Fruit fly (Drosophila melanogaster): ENCODE measurements around the gene CG33099.

Gene CG33099

dm6 chr3R:22497025-22497424 lies 33.3 kb downstream of the CG33099 start, which contains the start of gene Octbeta1R:
Gene Octbeta1R (plus strand): TSS chr3R:22497215.
- TF ChIP-seq brk (GFP tag; optimal IDR thresholded peaks at IDR 0.05): no peak
- no peak for TF ChIP-seq dsf (GFP tag; optimal IDR thresholded peaks at IDR 0.05; ENCODE audit: borderline replicate concordance)

dm6 chr3R:22494523-22495309 lies 35.7 kb downstream of the CG33099 start:
- TF ChIP-seq N (GFP tag; optimal IDR thresholded peaks at IDR 0.05) (no peak), fru (GFP tag; optimal IDR thresholded peaks at IDR 0.05) (peak; percentile 82), sage (GFP tag; optimal IDR thresholded peaks at IDR 0.05) (no peak), br (GFP tag; optimal IDR thresholded peaks at IDR 0.05) (no peak), h (GFP tag; optimal IDR thresholded peaks at IDR 0.05) (peak; percentile 2), CG32264 (GFP tag; optimal IDR thresholded peaks at IDR 0.05) (no peak), Myc (optimal IDR thresholded peaks at IDR 0.05) (no peak), woc (GFP tag; optimal IDR thresholded peaks at IDR 0.05) (no peak), Dfd (GFP tag; optimal IDR thresholded peaks at IDR 0.05) (no peak)

dm6 chr3R:22492767-22493166 lies 37.6 kb downstream of the CG33099 start, which contains the start of gene tHMG2:
Gene tHMG2 (plus strand): TSS chr3R:22492953.
- no peak for TF ChIP-seq dl (GFP tag; optimal IDR thresholded peaks at IDR 0.05; ENCODE audit: insufficient read depth in 1 of 2, partially characterized antibody in 2 of 2)
- no peak for TF ChIP-seq lola (GFP tag; optimal IDR thresholded peaks at IDR 0.05)
- TF ChIP-seq psq (GFP tag; optimal IDR thresholded peaks at IDR 0.05): no peak
- TF ChIP-seq ey (GFP tag; optimal IDR thresholded peaks at IDR 0.05): no peak
- TF ChIP-seq HLH106 (tag; optimal IDR thresholded peaks at IDR 0.05): no peak
- no peak for TF ChIP-seq Rel (GFP tag; optimal IDR thresholded peaks at IDR 0.05)
- TF ChIP-seq Rel (tag; optimal IDR thresholded peaks at IDR 0.05): no peak
- TF ChIP-seq Abd-B (GFP tag; optimal IDR thresholded peaks at IDR 0.05): no peak
- no peak for TF ChIP-seq dsf (GFP tag; optimal IDR thresholded peaks at IDR 0.05; ENCODE audit: borderline replicate concordance)
- no peak for TF ChIP-seq OdsH (GFP tag; optimal IDR thresholded peaks at IDR 0.05)
- TF ChIP-seq N (GFP tag; optimal IDR thresholded peaks at IDR 0.05): no peak
- TF ChIP-seq Myc (optimal IDR thresholded peaks at IDR 0.05): no peak
- TF ChIP-seq tai (GFP tag; optimal IDR thresholded peaks at IDR 0.05): no peak
- TF ChIP-seq CG9705 (GFP tag; optimal IDR thresholded peaks at IDR 0.05): no peak
- TF ChIP-seq Hr83 (GFP tag; optimal IDR thresholded peaks at IDR 0.05; ENCODE audit: poor library complexity, severe bottlenecking): no peak
- TF ChIP-seq sage (GFP tag; optimal IDR thresholded peaks at IDR 0.05): no peak
- no peak for TF ChIP-seq Hr78 (GFP tag; optimal IDR thresholded peaks at IDR 0.05)

- peak; percentile 32 for TF ChIP-seq h (GFP tag; optimal IDR thresholded peaks at IDR 0.05)
- TF ChIP-seq ey (GFP tag; optimal IDR thresholded peaks at IDR 0.05): no peak
- TF ChIP-seq Jra (GFP tag; optimal IDR thresholded peaks at IDR 0.05): peak; percentile 73
- TF ChIP-seq Hr83 (GFP tag; optimal IDR thresholded peaks at IDR 0.05; ENCODE audit: poor library complexity, severe bottlenecking): peak; percentile 40
- peak; percentile 8 for TF ChIP-seq sage (GFP tag; optimal IDR thresholded peaks at IDR 0.05)
- no peak for TF ChIP-seq br (GFP tag; optimal IDR thresholded peaks at IDR 0.05)
- TF ChIP-seq HLH106 (tag; optimal IDR thresholded peaks at IDR 0.05): peak; percentile 3
Measured at dm6 chr3R:22491088-22491879, 39.1 kb downstream of the CG33099 start, which contains the start of the genes CCT1 and tHMG1. Gene CCT1 (minus strand): TSS chr3R:22491439. Gene tHMG1 (plus strand): TSS chr3R:22491829.

dm6 chr3R:22488855-22489254 lies 41.5 kb downstream of the CG33099 start, which contains the start of gene CG5376:
Gene CG5376 (minus strand): TSS chr3R:22488955.
- TF ChIP-seq h (GFP tag; optimal IDR thresholded peaks at IDR 0.05) (no peak), Dfd (GFP tag; optimal IDR thresholded peaks at IDR 0.05) (no peak), usp (GFP tag; optimal IDR thresholded peaks at IDR 0.05) (no peak), tai (GFP tag; optimal IDR thresholded peaks at IDR 0.05) (no peak), fru (GFP tag; optimal IDR thresholded peaks at IDR 0.05) (no peak), N (GFP tag; optimal IDR thresholded peaks at IDR 0.05) (no peak), Rel (GFP tag; optimal IDR thresholded peaks at IDR 0.05) (no peak), Rel (tag; optimal IDR thresholded peaks at IDR 0.05) (no peak), CG32264 (GFP tag; optimal IDR thresholded peaks at IDR 0.05) (no peak), Vsx2 (GFP tag; optimal IDR thresholded peaks at IDR 0.05; ENCODE audit: partially characterized antibody) (no peak), jim (GFP tag; optimal IDR thresholded peaks at IDR 0.05) (no peak), ey (GFP tag; optimal IDR thresholded peaks at IDR 0.05) (no peak), lola (GFP tag; optimal IDR thresholded peaks at IDR 0.05) (no peak), br (GFP tag; optimal IDR thresholded peaks at IDR 0.05) (no peak), Sp1 (GFP tag; optimal IDR thresholded peaks at IDR 0.05) (no peak), sage (GFP tag; optimal IDR thresholded peaks at IDR 0.05) (no peak), CG9705 (GFP tag; optimal IDR thresholded peaks at IDR 0.05) (no peak), dsf (GFP tag; optimal IDR thresholded peaks at IDR 0.05; ENCODE audit: borderline replicate concordance) (no peak), OdsH (GFP tag; optimal IDR thresholded peaks at IDR 0.05) (no peak), Myc (optimal IDR thresholded peaks at IDR 0.05) (no peak)

Data from whole organism, wandering third instar larva.